Fruit fly (Drosophila melanogaster): ENCODE data around the gene Dip-C.

dm6 chr3R:12361962-12362497, 51.5 kb downstream of the Dip-C start:
- TF ChIP-seq kay (GFP tag; optimal IDR thresholded peaks at IDR 0.05) (no peak), nerfin-2 (GFP tag; IDR thresholded peaks at IDR 0.05; ENCODE audit: partially characterized antibody) (no peak), Rx (GFP tag; IDR thresholded peaks at IDR 0.05) (no peak), dpn (GFP tag; optimal IDR thresholded peaks at IDR 0.05) (no peak), lbe (GFP tag; optimal IDR thresholded peaks at IDR 0.05) (no peak), pnt (GFP tag; optimal IDR thresholded peaks at IDR 0.05) (no peak)
